Fruit fly (Drosophila melanogaster) Kc167 (cell line): ENCODE results near the gene Gr10a.

ENCODE experiments used
- Myc ChIP-seq: fragments of >200 bp; optimal IDR thresholded peaks from 2 replicates; lab custom pipeline; 2017; ENCODE audit warnings: missing external identifiers
- insv ChIP-seq: fragments of >200 bp; optimal IDR thresholded peaks from 3 replicates; lab custom pipeline; 2018; ENCODE audit warnings: missing external identifiers
- psq ChIP-seq: fragments of >200 bp; optimal IDR thresholded peaks from 2 replicates; lab custom pipeline; 2017; ENCODE audit warnings: missing external identifiers
- ttk ChIP-seq: sonication (Bioruptor generic); optimal IDR thresholded peaks from 2 replicates; lab custom pipeline; 2017; ENCODE audit warnings: missing external identifiers

DNA sequence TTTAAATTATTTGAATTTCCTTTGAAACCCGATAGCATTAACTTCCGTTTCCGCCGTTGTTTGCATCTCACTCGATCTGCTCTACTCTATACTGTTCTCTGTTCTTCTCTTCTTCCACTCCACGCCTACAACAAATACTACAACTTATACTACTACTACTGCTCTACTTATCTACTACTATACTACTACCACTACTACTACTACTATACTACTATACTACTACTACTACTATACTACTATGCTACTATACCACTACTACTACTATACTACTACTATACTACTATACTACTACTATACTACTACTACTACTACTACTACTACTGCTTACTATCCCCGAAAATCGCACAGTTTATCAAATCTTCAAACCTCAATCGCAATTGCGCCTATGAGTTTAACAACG is 34.6 kb downstream of the Gr10a start:
- TF ChIP-seq ttk (lab: Kevin White, UChicago) (no peak), insv (no peak), psq (lab: Kevin White, UChicago) (no peak), Myc (lab: Kevin White, UChicago) (no peak)
